Fruit fly (Drosophila melanogaster): ENCODE data around the gene CG2200.

The CG2200 gene

DNA sequence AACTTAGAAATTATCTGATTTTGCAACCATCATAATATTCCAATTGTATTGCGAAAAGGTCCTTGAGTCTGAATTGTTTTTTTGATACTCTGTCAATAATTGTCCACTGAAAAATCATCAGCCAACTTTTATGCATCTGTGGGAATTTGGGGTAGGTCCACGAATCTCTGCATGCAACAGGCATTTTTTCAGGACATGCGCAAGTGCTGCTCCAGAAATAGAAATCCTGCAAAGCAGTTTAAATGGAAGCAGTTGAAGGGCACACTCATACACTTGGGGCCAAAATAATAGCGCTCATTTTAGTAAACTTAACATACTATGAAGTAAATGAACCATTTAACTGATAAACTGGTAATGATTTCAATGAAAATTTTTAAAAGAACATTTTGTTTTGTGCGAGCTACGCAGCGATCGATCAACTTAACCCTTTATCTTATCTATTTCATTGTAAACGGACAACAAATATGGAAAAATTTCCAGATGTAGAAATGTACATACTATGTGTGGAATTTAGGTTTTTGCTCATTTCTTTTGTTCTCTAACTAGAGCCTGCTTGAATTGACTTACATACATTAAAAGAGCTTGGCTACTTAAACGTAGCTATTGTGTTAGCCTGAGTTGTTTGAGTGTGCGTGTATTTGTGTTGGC is 36.2 kb downstream of the CG2200 start (continued):
- TF ChIP-seq CG17359 (tag; optimal IDR thresholded peaks at IDR 0.05) (peak; percentile 66), dati (GFP tag; IDR thresholded peaks at IDR 0.05) (no peak), CG16779 (GFP tag; IDR thresholded peaks at IDR 0.05) (no peak), CG6654 (GFP tag; optimal IDR thresholded peaks at IDR 0.05) (peak; percentile 52), CG9817 (tag; optimal IDR thresholded peaks at IDR 0.05) (peak; percentile 53), Fer2 (tag; optimal IDR thresholded peaks at IDR 0.05) (peak; percentile 62), run (tag; optimal IDR thresholded peaks at IDR 0.05) (peak; percentile 19), HmgD (GFP tag; optimal IDR thresholded peaks at IDR 0.05) (peak; percentile 36), Atf6 (GFP tag; IDR thresholded peaks at IDR 0.05) (0 out of 2 replicates have a peak, but pooled peaks have one; percentile 30), NC2β (GFP tag; optimal IDR thresholded peaks at IDR 0.05) (peak; percentile 47), CG10654 (GFP tag; optimal IDR thresholded peaks at IDR 0.05) (peak; percentile 39), lbe (GFP tag; optimal IDR thresholded peaks at IDR 0.05) (no peak), ara (GFP tag; IDR thresholded peaks at IDR 0.05) (peak; percentile 71), CG17361 (GFP tag; IDR thresholded peaks at IDR 0.05) (peak; percentile 84), CG12104 (GFP tag; optimal IDR thresholded peaks at IDR 0.05) (peak; percentile 38), lab (GFP tag; optimal IDR thresholded peaks at IDR 0.05) (peak; percentile 81), CG4730 (GFP tag; IDR thresholded peaks at IDR 0.05) (no peak), Gug (GFP tag; IDR thresholded peaks at IDR 0.05) (no peak), Jarid2 (GFP tag; optimal IDR thresholded peaks at IDR 0.05) (peak; percentile 32), CG15601 (tag; optimal IDR thresholded peaks at IDR 0.05) (peak; percentile 72), CG3995 (GFP tag; optimal IDR thresholded peaks at IDR 0.05) (no peak), nom (GFP tag; optimal IDR thresholded peaks at IDR 0.05) (peak; percentile 41), Taf1 (GFP tag; IDR thresholded peaks at IDR 0.05) (no peak), knrl (GFP tag; IDR thresholded peaks at IDR 0.05; ENCODE audit: partially characterized antibody) (no peak), Ada2b (GFP tag; IDR thresholded peaks at IDR 0.05) (peak; percentile 42; the same call in 1 of the 2 replicates), Med (GFP tag) (peak; percentile 88), CHES-1-like (GFP tag; optimal IDR thresholded peaks at IDR 0.05) (peak; percentile 49), chif (GFP tag; optimal IDR thresholded peaks at IDR 0.05) (peak; percentile 63 to 67), CG18476 (GFP tag; optimal IDR thresholded peaks at IDR 0.05) (peak; percentile 62), CG13775 (GFP tag; optimal IDR thresholded peaks at IDR 0.05) (peak; percentile 59), CG8089 (GFP tag; optimal IDR thresholded peaks at IDR 0.05) (peak; percentile 63), CG3847 (GFP tag; IDR thresholded peaks at IDR 0.05) (peak; percentile 32; the same call in 1 of the 2 replicates), zf30C (GFP tag; optimal IDR thresholded peaks at IDR 0.05) (no peak), fd3F (GFP tag; optimal IDR thresholded peaks at IDR 0.05) (peak; percentile 51), oc (tag; optimal IDR thresholded peaks at IDR 0.05) (no peak), luna (GFP tag; optimal IDR thresholded peaks at IDR 0.05) (no peak), H15 (GFP tag; IDR thresholded peaks at IDR 0.05) (no peak), Sry-β (GFP tag; optimal IDR thresholded peaks at IDR 0.05) (no peak), Eip74EF (GFP tag; optimal IDR thresholded peaks at IDR 0.05) (peak in 1 of 2 experiments; percentile 72), dan (GFP tag; IDR thresholded peaks at IDR 0.05) (no peak), Lim3 (GFP tag; IDR thresholded peaks at IDR 0.05) (no peak), CG12071 (GFP tag; optimal IDR thresholded peaks at IDR 0.05) (peak; percentile 50), ftz-f1 (GFP tag; optimal IDR thresholded peaks at IDR 0.05) (no peak), Xbp1 (GFP tag; optimal IDR thresholded peaks at IDR 0.05) (peak; percentile 69), pho (GFP tag; optimal IDR thresholded peaks at IDR 0.05) (no peak), CG14014 (GFP tag; IDR thresholded peaks at IDR 0.05) (0 out of 2 replicates have a peak, but pooled peaks have one; percentile 39), ab (GFP tag; optimal IDR thresholded peaks at IDR 0.05) (peak; percentile 29), Nf-YC (tag; optimal IDR thresholded peaks at IDR 0.05) (peak; percentile 55), Nf-YB (GFP tag; optimal IDR thresholded peaks at IDR 0.05) (peak; percentile 51), maf-S (GFP tag; optimal IDR thresholded peaks at IDR 0.05) (peak; percentile 41)

All from whole organism, embryonic.